Worm (Caenorhabditis elegans): Measurements from ENCODE around the gene F57H12.6.

The F57H12.6 gene

ce11 chrIV:8015726-8016312, 39.7 kb upstream of the F57H12.6 start, which contains the start of gene C26B2.7 (continued):
- TF ChIP-seq fos-1 (tag; optimal IDR thresholded peaks at IDR 0.05) = peak; percentile 21

ce11 chrIV:8013849-8014248, 37.7 kb upstream of the F57H12.6 start, which contains the start of gene C26B2.8:
TSS of gene C26B2.8 (plus strand) at chrIV:8014149.
- TF ChIP-seq snpc-4 (tag; optimal IDR thresholded peaks at IDR 0.05) = no peak
- TF ChIP-seq unc-86 (tag; optimal IDR thresholded peaks at IDR 0.05) = no peak
- TF ChIP-seq F16B12.6 (tag; optimal IDR thresholded peaks at IDR 0.05) = no peak
- no peak for TF ChIP-seq egl-27 (tag; optimal IDR thresholded peaks at IDR 0.05)
- TF ChIP-seq hlh-17 (GFP tag; optimal IDR thresholded peaks at IDR 0.05; ENCODE audit: borderline replicate concordance) = no peak
- TF ChIP-seq grh-1 (GFP tag; IDR thresholded peaks at IDR 0.05) = no peak
- TF ChIP-seq egl-13 (tag; optimal IDR thresholded peaks at IDR 0.05) = no peak
- no peak for TF ChIP-seq ceh-88 (GFP tag; IDR thresholded peaks at IDR 0.05)
- TF ChIP-seq efl-3 (GFP tag; optimal IDR thresholded peaks at IDR 0.05) = no peak

DNA sequence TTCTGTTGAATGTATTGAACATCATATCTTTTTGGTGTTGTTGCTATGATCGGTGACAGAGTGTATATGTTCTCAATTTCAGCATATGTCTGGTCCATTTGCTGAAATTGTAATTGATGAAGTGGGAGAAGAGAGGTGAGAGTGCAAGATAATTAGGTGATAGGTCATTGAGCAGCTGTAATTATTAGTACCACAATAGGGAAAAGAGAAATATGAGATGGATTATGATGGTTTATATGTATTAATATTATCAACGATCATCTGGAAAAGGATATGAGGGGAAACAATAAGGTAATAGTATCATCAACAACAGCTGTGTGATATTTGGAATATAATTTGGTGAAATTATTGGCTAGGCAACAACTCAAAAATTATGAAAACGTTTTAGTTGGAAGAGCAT, 36.2 kb upstream of the F57H12.6 start, which contains the start of gene Y42H9B.3:
TSS of gene Y42H9B.3 (minus strand) at position 101 of the 400 bp plus-strand sequence.
- TF ChIP-seq ztf-11 (tag; optimal IDR thresholded peaks at IDR 0.05) (no peak), lir-3 (tag; optimal IDR thresholded peaks at IDR 0.05; ENCODE audit: poor library complexity) (no peak), nhr-47 (tag; optimal IDR thresholded peaks at IDR 0.05) (no peak), nhr-12 (tag; optimal IDR thresholded peaks at IDR 0.05) (no peak), fkh-10 (GFP tag; optimal IDR thresholded peaks at IDR 0.05) (no peak), xbp-1 (tag; optimal IDR thresholded peaks at IDR 0.05) (no peak), ceh-82 (tag; optimal IDR thresholded peaks at IDR 0.05) (no peak), ets-5 (GFP tag; IDR thresholded peaks at IDR 0.05) (no peak)

- TF ChIP-seq Y116A8C.19 (tag; optimal IDR thresholded peaks at IDR 0.05; ENCODE audit: borderline replicate concordance) (no peak), fkh-10 (GFP tag; optimal IDR thresholded peaks at IDR 0.05) (no peak), lin-14 (GFP tag; optimal IDR thresholded peaks at IDR 0.05) (no peak)
These were observed 34.4 kb upstream of the F57H12.6 start for ce11 chrIV:8010521-8010920.

ce11 chrIV:8009374-8009773, 33.3 kb upstream of the F57H12.6 start:
- TF ChIP-seq nhr-85 (tag) (peak; percentile 76), snpc-4 (tag; optimal IDR thresholded peaks at IDR 0.05) (no peak), elt-3 (tag; optimal IDR thresholded peaks at IDR 0.05) (peak in 1 of 6 experiments; percentile 31), unc-62 (GFP tag; optimal IDR thresholded peaks at IDR 0.05) (no peak), sup-37 (GFP tag; optimal IDR thresholded peaks at IDR 0.05) (no peak), tlp-1 (tag; optimal IDR thresholded peaks at IDR 0.05) (no peak), mep-1 (tag; optimal IDR thresholded peaks at IDR 0.05) (no peak), lin-13 (GFP tag; optimal IDR thresholded peaks at IDR 0.05) (no peak), fos-1 (tag; optimal IDR thresholded peaks at IDR 0.05) (no peak), blmp-1 (tag; optimal IDR thresholded peaks at IDR 0.05) (peak; percentile 91), lin-14 (GFP tag; optimal IDR thresholded peaks at IDR 0.05) (peak; percentile 60), Y116A8C.19 (tag; optimal IDR thresholded peaks at IDR 0.05; ENCODE audit: borderline replicate concordance) (no peak), nhr-11 (tag; optimal IDR thresholded peaks at IDR 0.05) (no peak), nhr-71 (tag; optimal IDR thresholded peaks at IDR 0.05) (no peak)

DNA sequence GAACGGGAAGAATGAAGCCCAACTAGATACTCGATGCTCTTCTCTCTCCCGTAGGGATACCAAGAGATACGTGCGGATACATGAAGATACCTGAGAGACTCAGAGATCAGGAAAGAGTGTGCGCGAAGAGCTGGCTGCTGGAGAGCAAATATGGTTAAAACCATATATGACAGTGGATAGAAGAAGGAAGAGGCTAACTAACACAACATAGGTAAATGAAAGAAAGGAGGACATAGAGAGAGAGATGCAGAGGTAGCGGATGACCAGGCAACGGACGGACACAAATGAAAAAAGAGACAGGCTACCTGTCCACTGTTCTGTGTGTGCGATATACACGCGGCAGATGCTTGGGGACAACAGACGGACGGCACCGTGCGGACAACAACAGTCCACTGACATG, 32.0 kb upstream of the F57H12.6 start:
- no peak for TF ChIP-seq alr-1 (tag; optimal IDR thresholded peaks at IDR 0.05; ENCODE audit: borderline replicate concordance)
- no peak for TF ChIP-seq lin-13 (GFP tag; optimal IDR thresholded peaks at IDR 0.05)
- TF ChIP-seq lsy-2 (tag; optimal IDR thresholded peaks at IDR 0.05) = no peak

Data from whole organism, L1 larva.